Worm (Caenorhabditis elegans) whole organism, L4 larva: ENCODE results near the gene mnp-1.

Experiments used
- aly-2 ChIP-seq: sonication (generic microtip); optimal IDR thresholded peaks from 2 replicates; lab custom pipeline; 2018; ENCODE audit warnings: missing biosample characterization, missing genetic modification characterization
- dmd-9 ChIP-seq: fragments of 200-800 bp; sonication (Bioruptor generic); IDR thresholded peaks from 2 replicates; pipeline ENCODE4 v1.3.6; 2022; ENCODE audit warnings: missing genetic modification reagents, missing genetic modification characterization, missing compliant biosample characterization
- dpl-1 ChIP-seq: fragments of 150-350 bp; optimal IDR thresholded peaks from 2 replicates; lab custom pipeline; 2014; ENCODE audit warnings: missing biosample characterization, missing genetic modification reagents, missing genetic modification characterization
- lin-1 ChIP-seq: fragments of 200-800 bp; sonication (Bioruptor generic); IDR thresholded peaks from 2 replicates; pipeline ENCODE4 v1.3.6; 2022; ENCODE audit warnings: missing genetic modification reagents, missing genetic modification characterization, missing compliant biosample characterization
- lir-3 ChIP-seq: sonication (generic microtip); optimal IDR thresholded peaks from 2 replicates; lab custom pipeline; 2016; ENCODE audit warnings: mild to moderate bottlenecking, missing genetic modification characterization, missing compliant biosample characterization
- madf-5 ChIP-seq, 2 experiments: fragments of 200-800 bp; sonication (Bioruptor generic); IDR thresholded peaks; 2 replicates each; pipeline ENCODE4 v1.3.6; 2022; ENCODE audit warnings: missing compliant biosample characterization in 2 of 2, missing genetic modification characterization in 2 of 2
- nhr-6 ChIP-seq: fragments of 150-350 bp; optimal IDR thresholded peaks from 2 replicates; lab custom pipeline; 2014; ENCODE audit warnings: missing biosample characterization, missing genetic modification characterization
- tra-1 ChIP-seq: fragments of 200-800 bp; sonication (Bioruptor generic); IDR thresholded peaks from 2 replicates; pipeline ENCODE4 v1.3.6; 2022; ENCODE audit warnings: missing genetic modification reagents, missing genetic modification characterization, missing compliant biosample characterization
- unc-130 ChIP-seq: sonication (generic microtip); optimal IDR thresholded peaks from 2 replicates; lab custom pipeline; 2016; ENCODE audit warnings: missing genetic modification reagents, missing genetic modification characterization, missing compliant biosample characterization
- unc-62 ChIP-seq, 3 experiments: fragments of 150-350 bp in 1 of 3; sonication (generic microtip); optimal IDR thresholded peaks in 2 of 3; peaks in 1 of 3; 1 replicate in 1 of 3; 2 replicates in 2 of 3; lab custom pipeline; 2014 to 2017; ENCODE audit warnings: missing biosample characterization in 3 of 3, missing genetic modification characterization in 3 of 3, missing genetic modification reagents in 3 of 3, missing genotype in 1 of 3
- zag-1 ChIP-seq: fragments of 150-350 bp; optimal IDR thresholded peaks from 2 replicates; lab custom pipeline; 2014; ENCODE audit warnings: missing biosample characterization, missing genetic modification characterization
- zip-2 ChIP-seq: fragments of 150-350 bp; optimal IDR thresholded peaks from 2 replicates; lab custom pipeline; 2014; ENCODE audit warnings: missing biosample characterization, missing genetic modification characterization

ce11 chrIII:4313061-4313962 lies 43.1 kb upstream of the mnp-1 start, which contains the start of the genes evl-14 and dcn-1:
- no peak for TF ChIP-seq tra-1 (GFP tag; lab: Robert Waterston, UW)
- no peak for TF ChIP-seq dmd-9 (GFP tag; lab: Robert Waterston, UW)
- no peak for TF ChIP-seq zag-1
- no peak for TF ChIP-seq unc-62 (GFP tag; optimal IDR thresholded peaks at IDR 0.05 in 1 of 2; lab: Kevin White, UChicago)
- no peak for TF ChIP-seq unc-62 (tag; optimal IDR thresholded peaks at IDR 0.05; lab: Kevin White, UChicago)
- TF ChIP-seq zip-2 (tag; lab: Kevin White, UChicago), result no peak
- TF ChIP-seq madf-5 (GFP tag; IDR thresholded peaks at IDR 0.05; lab: Robert Waterston, UW), result no peak
- TF ChIP-seq lir-3, result no peak
- peak; percentile 46 for TF ChIP-seq unc-130
- TF ChIP-seq aly-2 (tag; lab: Kevin White, UChicago), result no peak
- TF ChIP-seq nhr-6, result peak; percentile 39
- TF ChIP-seq dpl-1 (GFP tag; lab: Kevin White, UChicago), result peak; percentile 75
- no peak for TF ChIP-seq lin-1
